Worm (Caenorhabditis elegans): ENCODE data around the gene mfsd-6.

DNA sequence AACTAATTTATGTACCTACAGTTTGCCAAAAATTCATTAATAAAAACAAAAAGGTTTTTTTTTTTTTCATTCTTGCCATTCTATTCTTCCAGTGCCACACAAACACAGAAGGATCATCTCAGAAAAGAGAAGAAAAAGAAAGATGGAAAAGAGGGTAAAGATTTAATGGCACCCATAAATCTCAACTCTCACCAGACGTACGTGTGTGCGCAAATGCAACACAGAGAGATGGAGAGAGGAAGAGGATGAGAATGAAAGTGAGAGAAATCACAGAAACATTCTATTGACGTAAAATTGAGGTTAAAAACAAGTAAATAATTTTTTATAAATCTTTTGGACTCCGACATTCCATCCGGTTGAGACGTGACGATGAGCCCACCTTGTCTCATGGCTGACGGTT, 35.0 kb downstream of the mfsd-6 start:
- TF ChIP-seq nhr-11 (tag; optimal IDR thresholded peaks at IDR 0.05) (no peak), ets-4 (tag; optimal IDR thresholded peaks at IDR 0.05) (no peak), tbx-2 (tag; optimal IDR thresholded peaks at IDR 0.05) (no peak), gmeb-2 (tag; optimal IDR thresholded peaks at IDR 0.05) (no peak)

Data from whole organism, late embryonic.